Worm (Caenorhabditis elegans) whole organism, L3 larva: ENCODE data around the gene str-247.

Source experiments
- aly-2 ChIP-seq: fragments of 150-350 bp; optimal IDR thresholded peaks from 2 replicates; lab custom pipeline; 2014; ENCODE audit warnings: missing biosample characterization, missing genetic modification characterization
- ama-1 ChIP-seq: fragments of 150-350 bp; optimal IDR thresholded peaks from 2 replicates; lab custom pipeline; 2018
- ceh-16 ChIP-seq: sonication (generic microtip); optimal IDR thresholded peaks from 2 replicates; lab custom pipeline; 2017; ENCODE audit warnings: missing biosample characterization, missing genetic modification characterization
- ceh-28 ChIP-seq: fragments of 150-350 bp; optimal IDR thresholded peaks from 2 replicates; lab custom pipeline; 2014; ENCODE audit warnings: missing biosample characterization, missing genetic modification reagents, missing genetic modification characterization
- ceh-9 ChIP-seq: sonication (generic microtip); optimal IDR thresholded peaks from 2 replicates; lab custom pipeline; 2018; ENCODE audit warnings: missing biosample characterization, missing genetic modification characterization
- egl-5 ChIP-seq: fragments of 150-350 bp; optimal IDR thresholded peaks from 2 replicates; lab custom pipeline; 2017; ENCODE audit warnings: missing biosample characterization, missing genetic modification reagents, missing genetic modification characterization, inconsistent platforms
- elt-1 ChIP-seq: fragments of 150-350 bp; optimal IDR thresholded peaks from 2 replicates; lab custom pipeline; 2014; ENCODE audit warnings: missing biosample characterization, missing genetic modification characterization
- elt-2 ChIP-seq: sonication (generic microtip); optimal IDR thresholded peaks from 2 replicates; lab custom pipeline; 2016; ENCODE audit warnings: missing genetic modification reagents, mild to moderate bottlenecking, missing genetic modification characterization, missing compliant biosample characterization
- elt-3 ChIP-seq, 3 experiments: fragments of 150-350 bp in 1 of 3; sonication (generic microtip) in 2 of 3; optimal IDR thresholded peaks; 2 replicates in 2 of 3; 4 replicates in 1 of 3; lab custom pipeline; 2014 to 2017; ENCODE audit warnings: missing biosample characterization in 3 of 3, missing genetic modification characterization in 3 of 3
- eor-1 ChIP-seq, 2 experiments: fragments of 150-350 bp; optimal IDR thresholded peaks; 2 replicates each; lab custom pipeline; 2014 to 2018; ENCODE audit warnings: missing biosample characterization in 2 of 2, missing genetic modification characterization in 2 of 2
- fos-1 ChIP-seq: fragments of 150-350 bp; optimal IDR thresholded peaks from 2 replicates; lab custom pipeline; 2014; ENCODE audit warnings: missing biosample characterization, missing genetic modification characterization
- hmg-11 ChIP-seq: sonication (generic microtip); optimal IDR thresholded peaks from 2 replicates; lab custom pipeline; 2016; ENCODE audit warnings: missing genetic modification characterization, missing compliant biosample characterization
- lin-39 ChIP-seq: fragments of 150-350 bp; optimal IDR thresholded peaks from 2 replicates; lab custom pipeline; 2018; ENCODE audit warnings: missing biosample characterization, missing genetic modification reagents, missing genetic modification characterization
- lsy-12 ChIP-seq: sonication (generic microtip); optimal IDR thresholded peaks from 2 replicates; lab custom pipeline; 2016; ENCODE audit warnings: mild to moderate bottlenecking, missing genetic modification characterization, missing compliant biosample characterization
- nhr-12 ChIP-seq: fragments of 150-350 bp; optimal IDR thresholded peaks from 2 replicates; lab custom pipeline; 2014; ENCODE audit warnings: missing biosample characterization, missing genetic modification characterization
- nhr-23 ChIP-seq: fragments of 150-350 bp; optimal IDR thresholded peaks from 2 replicates; lab custom pipeline; 2014; ENCODE audit warnings: missing biosample characterization, missing genetic modification reagents, missing genetic modification characterization
- nhr-237 ChIP-seq: fragments of 150-350 bp; optimal IDR thresholded peaks from 2 replicates; lab custom pipeline; 2014; ENCODE audit warnings: missing biosample characterization, missing genetic modification characterization
- nhr-25 ChIP-seq: sonication (generic microtip); optimal IDR thresholded peaks from 2 replicates; lab custom pipeline; 2017; ENCODE audit warnings: missing biosample characterization, missing genetic modification characterization
- nhr-43 ChIP-seq: sonication (generic microtip); optimal IDR thresholded peaks from 2 replicates; lab custom pipeline; 2016; ENCODE audit warnings: mild to moderate bottlenecking, missing genetic modification characterization, missing compliant biosample characterization; ENCODE audit not compliant: poor library complexity, severe bottlenecking
- nhr-77 ChIP-seq: fragments of 150-350 bp; optimal IDR thresholded peaks from 2 replicates; lab custom pipeline; 2014; ENCODE audit warnings: missing biosample characterization, missing genetic modification characterization
- pha-4 ChIP-seq: fragments of 150-350 bp; optimal IDR thresholded peaks from 2 replicates; lab custom pipeline; 2014; ENCODE audit warnings: missing biosample characterization, missing genetic modification reagents, missing genetic modification characterization
- pqm-1 ChIP-seq: fragments of 150-350 bp; optimal IDR thresholded peaks from 2 replicates; lab custom pipeline; 2017; ENCODE audit warnings: missing biosample characterization, missing genetic modification characterization, inconsistent platforms
- sea-2 ChIP-seq: fragments of 150-350 bp; sonication (generic microtip); optimal IDR thresholded peaks from 4 replicates; lab custom pipeline; 2014; ENCODE audit warnings: missing biosample characterization, missing genetic modification reagents, missing genetic modification characterization
- tbx-2 ChIP-seq: sonication (generic microtip); optimal IDR thresholded peaks from 2 replicates; lab custom pipeline; 2016; ENCODE audit warnings: mild to moderate bottlenecking, missing genetic modification characterization, missing compliant biosample characterization
- ztf-11 ChIP-seq: fragments of 150-350 bp; optimal IDR thresholded peaks from 2 replicates; lab custom pipeline; 2014; ENCODE audit warnings: missing biosample characterization, missing genetic modification characterization

str-247 gene

DNA sequence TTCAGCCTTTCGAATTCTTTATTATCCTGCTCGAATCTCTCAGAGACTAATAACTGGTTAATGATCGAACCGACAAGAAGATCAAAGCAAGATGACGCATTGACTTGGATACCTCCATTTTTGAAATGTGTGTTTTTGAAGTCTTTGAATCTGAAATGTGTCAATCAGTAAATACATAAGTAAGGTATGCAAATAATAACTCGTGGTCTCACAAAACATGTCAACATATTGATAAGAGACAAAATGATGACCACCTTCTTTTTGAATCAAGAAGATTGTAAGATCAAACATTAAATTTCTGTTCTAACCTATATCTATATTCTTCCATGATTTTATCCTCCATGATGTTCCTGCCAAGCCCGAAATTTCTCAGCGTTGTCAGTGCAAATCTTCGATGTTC, 15.8 kb downstream of the str-247 start:
- TF ChIP-seq elt-3 (tag; optimal IDR thresholded peaks at IDR 0.05; lab: Kevin White, UChicago): no peak
- peak; percentile 23 for TF ChIP-seq elt-2 (tag; lab: Kevin White, UChicago)

DNA sequence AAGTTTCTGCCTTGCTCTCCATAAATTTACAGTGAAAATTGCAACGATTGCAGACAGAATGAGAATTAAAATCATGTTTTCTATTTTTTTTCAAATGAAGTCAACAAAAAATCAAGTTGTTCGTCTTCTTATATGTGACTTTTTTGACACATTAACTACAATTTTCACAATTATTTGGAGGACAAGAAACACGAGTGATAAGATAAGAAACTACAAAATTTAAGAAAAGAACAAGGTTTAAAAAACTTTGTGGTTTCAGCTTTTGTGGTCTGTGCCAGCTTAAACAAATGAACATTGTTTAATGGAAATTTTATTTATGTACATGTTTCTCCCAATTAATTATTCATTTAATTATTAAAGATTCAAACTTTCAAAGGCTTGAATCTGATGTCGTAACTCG, 16.6 kb downstream of the str-247 start, which contains the start of gene cyp-34A9:
cyp-34A9 (minus strand) TSS at position 131 of the 400 bp plus-strand sequence.
- TF ChIP-seq elt-1 (tag; lab: Kevin White, UChicago): no peak
- TF ChIP-seq egl-5 (tag; lab: Kevin White, UChicago): no peak
- peak; percentile 80 for TF ChIP-seq elt-2 (tag; lab: Kevin White, UChicago)
- TF ChIP-seq pha-4: peak; percentile 10
- peak; percentile 71 for TF ChIP-seq pqm-1
- no peak for TF ChIP-seq ama-1

DNA sequence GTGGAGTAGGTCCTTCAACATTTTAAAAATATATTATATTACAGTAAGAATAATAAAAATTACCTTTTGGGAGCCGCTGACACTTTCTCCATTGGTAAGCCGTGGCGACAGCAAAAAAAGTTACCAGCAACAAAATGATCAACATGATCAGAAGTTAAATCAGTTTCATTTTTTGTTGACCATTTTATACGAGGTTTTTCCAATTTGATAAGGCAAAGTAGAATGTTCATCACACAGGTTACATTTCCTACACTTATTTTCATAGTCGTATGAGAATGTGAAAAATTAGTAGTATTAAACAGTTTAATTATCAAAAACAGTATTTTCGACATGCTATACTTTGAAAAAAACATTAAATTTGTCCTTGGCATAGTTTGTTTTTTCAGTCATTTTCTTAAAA, 19.0 kb downstream of the str-247 start, which contains the start of gene cyp-34A10:
cyp-34A10 (minus strand) TSS at position 146 of the 400 bp plus-strand sequence.
- no peak for TF ChIP-seq hmg-11 (tag; lab: Kevin White, UChicago)
- TF ChIP-seq ceh-16: no peak
- TF ChIP-seq nhr-43 (tag; lab: Kevin White, UChicago): no peak
- TF ChIP-seq eor-1 (tag; optimal IDR thresholded peaks at IDR 0.05; lab: Kevin White, UChicago): no peak

DNA sequence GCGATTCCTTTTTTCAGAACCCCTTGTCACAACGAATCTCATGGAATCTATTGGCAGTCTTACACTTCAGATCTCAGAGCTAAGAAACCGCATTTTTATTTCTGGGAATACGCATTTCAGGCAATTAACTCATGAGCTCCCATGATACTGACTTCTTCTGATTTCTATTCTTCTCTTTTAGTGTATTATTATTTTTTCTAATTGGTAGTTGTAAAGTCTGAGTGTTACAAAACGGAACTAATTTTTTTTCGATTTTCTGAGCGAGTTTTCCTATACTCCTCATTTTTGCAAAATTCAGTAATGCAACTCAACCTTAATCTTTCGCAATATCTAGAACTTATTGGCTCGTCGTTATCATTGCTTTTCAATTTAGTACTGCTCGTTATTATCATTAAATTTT, 20.5 kb downstream of the str-247 start, which contains the start of gene str-82:
str-82 (plus strand) TSS at position 301 of the 400 bp plus-strand sequence.
- TF ChIP-seq sea-2 (GFP tag; lab: Kevin White, UChicago): no peak
- TF ChIP-seq ceh-9 (tag; lab: Kevin White, UChicago): no peak
- no peak for TF ChIP-seq pqm-1

DNA sequence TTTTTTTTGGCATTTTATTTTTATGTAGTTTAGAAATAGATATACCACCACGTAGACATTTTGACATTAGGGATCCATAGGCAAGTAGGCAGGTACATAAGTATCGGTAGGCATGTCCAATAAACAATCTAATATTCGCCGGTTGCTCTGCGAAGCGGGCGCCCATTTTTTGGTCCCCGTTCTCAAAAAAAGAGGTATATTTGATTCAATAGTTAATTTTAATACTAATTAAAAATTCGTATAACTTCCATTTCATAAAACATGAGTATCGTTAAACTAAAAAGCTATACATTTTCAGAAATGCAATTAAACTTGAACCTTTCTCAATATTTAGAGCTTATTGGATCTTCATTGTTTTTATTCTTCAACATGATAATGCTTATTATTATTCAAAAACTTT, 23.1 kb downstream of the str-247 start, which contains the start of gene str-83:
str-83 (plus strand) TSS at position 301 of the 400 bp plus-strand sequence.
- no peak for TF ChIP-seq nhr-77 (tag; lab: Kevin White, UChicago)
- no peak for TF ChIP-seq ceh-9 (tag; lab: Kevin White, UChicago)
- no peak for TF ChIP-seq elt-2 (tag; lab: Kevin White, UChicago)
- no peak for TF ChIP-seq lsy-12 (tag; lab: Kevin White, UChicago)
- TF ChIP-seq eor-1 (tag; optimal IDR thresholded peaks at IDR 0.05; lab: Kevin White, UChicago): no peak
- TF ChIP-seq nhr-237: no peak
- no peak for TF ChIP-seq lin-39
- no peak for TF ChIP-seq pqm-1
- TF ChIP-seq fos-1 (tag; lab: Kevin White, UChicago): no peak

DNA sequence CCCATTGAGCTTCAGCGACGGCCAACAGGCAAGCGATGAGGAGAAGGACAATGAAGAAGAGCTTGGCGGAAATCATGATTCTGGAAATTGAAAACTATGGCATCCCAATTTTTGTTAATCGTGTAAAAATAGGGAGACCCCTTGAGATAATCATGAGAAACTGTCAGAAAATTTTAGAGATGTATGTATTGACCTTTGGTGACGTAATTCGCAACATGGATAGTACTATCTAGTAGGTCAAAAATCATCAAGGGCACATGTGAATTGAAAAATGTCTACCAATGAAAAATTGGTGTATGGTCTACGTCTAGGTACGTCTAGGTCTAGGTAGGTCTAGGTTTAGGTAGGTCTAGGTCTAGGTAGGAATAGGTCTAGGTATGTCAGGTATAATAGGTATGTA, 25.2 kb downstream of the str-247 start, which contains the start of gene nlp-34:
nlp-34 (minus strand) TSS at position 82 of the 400 bp plus-strand sequence.
- peak; percentile 54 for TF ChIP-seq nhr-25 (tag; lab: Kevin White, UChicago)
- TF ChIP-seq ztf-11: no peak

DNA sequence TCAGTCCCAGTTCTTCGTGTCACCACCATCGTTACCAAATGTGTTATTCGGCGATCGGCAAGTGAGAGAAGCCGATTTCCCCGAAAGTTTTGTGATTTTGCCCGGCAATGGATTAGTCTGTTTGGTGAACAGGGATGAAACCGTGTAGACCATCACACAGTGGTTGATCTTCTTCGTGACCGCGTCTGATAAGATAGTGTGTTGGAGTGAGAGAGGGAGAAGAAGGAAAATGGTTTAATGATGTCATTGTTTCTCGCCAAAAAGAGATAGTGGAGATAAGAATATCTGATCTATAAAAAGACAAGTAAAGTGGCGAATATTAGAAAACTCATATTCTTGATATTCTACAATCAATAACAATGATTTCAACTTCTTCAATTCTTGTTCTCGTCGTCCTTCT, 26.0 kb downstream of the str-247 start, which contains the start of gene nlp-31:
nlp-31 (plus strand) TSS at position 237 of the 400 bp plus-strand sequence.
- TF ChIP-seq nhr-25 (tag; lab: Kevin White, UChicago): peak; percentile 90
- TF ChIP-seq nhr-43 (tag; lab: Kevin White, UChicago): peak; percentile 55
- no peak for TF ChIP-seq eor-1 (tag; optimal IDR thresholded peaks at IDR 0.05; lab: Kevin White, UChicago)
- TF ChIP-seq nhr-237: no peak
- peak; percentile 3 for TF ChIP-seq tbx-2 (tag; lab: Kevin White, UChicago)
- no peak for TF ChIP-seq aly-2 (tag; lab: Kevin White, UChicago)
- peak; percentile 65 for TF ChIP-seq nhr-23
- TF ChIP-seq elt-3 (tag; optimal IDR thresholded peaks at IDR 0.05; lab: Kevin White, UChicago): peak; percentile 54 to 94 (median 76)
- TF ChIP-seq elt-1 (tag; lab: Kevin White, UChicago): peak; percentile 21
- TF ChIP-seq sea-2 (GFP tag; lab: Kevin White, UChicago): no peak
- TF ChIP-seq ceh-28 (tag; lab: Kevin White, UChicago): peak; percentile 43

DNA sequence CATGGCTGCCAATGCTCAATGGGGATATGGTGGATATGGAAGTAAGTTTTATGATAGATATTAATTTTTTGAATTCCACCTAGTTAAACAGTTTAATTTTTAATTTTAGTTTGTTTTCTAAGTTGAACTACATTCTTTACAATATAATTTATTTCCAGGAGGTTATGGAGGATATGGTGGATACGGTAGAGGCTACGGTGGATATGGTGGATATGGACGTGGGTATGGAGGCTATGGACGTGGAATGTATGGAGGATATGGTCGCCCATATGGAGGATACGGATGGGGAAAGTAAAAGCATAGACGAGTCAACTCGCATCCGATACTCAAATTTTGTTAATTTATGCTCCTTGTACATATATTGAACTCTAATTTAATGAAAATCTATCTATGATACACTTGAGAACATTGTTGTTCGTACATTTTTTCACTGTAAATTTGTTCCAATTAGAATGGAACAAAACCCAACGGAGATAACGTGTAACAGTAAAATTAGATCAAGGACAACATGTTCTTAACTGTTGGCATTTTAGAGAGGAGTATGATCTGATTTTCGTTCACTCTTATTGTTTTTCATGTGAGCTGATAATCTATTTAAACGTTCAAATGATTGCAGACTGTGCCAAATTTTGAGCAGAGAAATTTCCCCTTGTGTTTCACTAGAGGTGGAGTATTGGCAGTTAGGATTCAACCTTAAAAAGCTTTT, 26.5 kb downstream of the str-247 start:
- TF ChIP-seq nhr-23: peak; percentile 75
- no peak for TF ChIP-seq lsy-12 (tag; lab: Kevin White, UChicago)
- no peak for TF ChIP-seq ztf-11
- TF ChIP-seq ceh-28 (tag; lab: Kevin White, UChicago): no peak
- TF ChIP-seq elt-2 (tag; lab: Kevin White, UChicago): no peak
- no peak for TF ChIP-seq nhr-12 (tag; lab: Kevin White, UChicago)
- peak; percentile 51 for TF ChIP-seq nhr-25 (tag; lab: Kevin White, UChicago)
